Fruit fly (Drosophila melanogaster): Measurements from ENCODE around the gene tnc.
A peak's percentile ranks its signal among the peaks of the same experiment; 100 is the strongest.

Gene tnc

DNA sequence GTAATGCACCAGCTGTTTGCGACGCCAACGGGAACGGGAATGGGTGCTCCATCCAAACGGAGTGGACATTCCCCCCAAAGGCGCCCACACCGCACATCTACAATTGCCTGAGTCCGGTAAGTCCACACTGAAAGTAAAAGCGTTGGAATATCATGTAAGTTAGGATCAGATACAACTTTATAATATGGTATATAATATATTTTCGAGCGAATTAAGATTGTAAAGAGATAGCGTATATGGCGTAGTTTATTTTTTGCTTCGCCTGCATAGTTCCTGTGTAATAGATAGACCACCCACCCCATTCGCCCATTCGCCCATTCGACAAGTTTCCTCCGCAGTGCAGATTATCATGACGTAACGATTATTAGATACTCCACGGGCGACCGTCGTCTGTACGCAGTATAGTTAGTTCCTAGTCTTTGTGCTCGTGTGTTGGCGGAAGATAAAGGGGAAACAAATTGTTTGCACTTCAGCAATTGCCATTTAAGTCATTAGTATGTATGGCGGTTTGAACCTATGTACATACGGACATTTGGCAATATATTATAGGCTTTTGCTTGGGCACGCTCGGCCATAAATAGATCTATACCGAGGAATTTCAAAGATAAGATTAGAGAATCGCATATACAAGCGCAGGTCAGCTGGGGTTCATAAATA lies 67.4 kb downstream of the tnc start:
- TF ChIP-seq Dif (GFP tag; optimal IDR thresholded peaks at IDR 0.05; ENCODE audit: partially characterized antibody) (no peak), sage (GFP tag; optimal IDR thresholded peaks at IDR 0.05) (no peak), h (GFP tag; optimal IDR thresholded peaks at IDR 0.05) (peak; percentile 24), dl (GFP tag; optimal IDR thresholded peaks at IDR 0.05; ENCODE audit: insufficient read depth in 1 of 2, partially characterized antibody in 2 of 2) (no peak), fru (GFP tag; optimal IDR thresholded peaks at IDR 0.05) (no peak), sv (GFP tag; optimal IDR thresholded peaks at IDR 0.05) (no peak)

DNA sequence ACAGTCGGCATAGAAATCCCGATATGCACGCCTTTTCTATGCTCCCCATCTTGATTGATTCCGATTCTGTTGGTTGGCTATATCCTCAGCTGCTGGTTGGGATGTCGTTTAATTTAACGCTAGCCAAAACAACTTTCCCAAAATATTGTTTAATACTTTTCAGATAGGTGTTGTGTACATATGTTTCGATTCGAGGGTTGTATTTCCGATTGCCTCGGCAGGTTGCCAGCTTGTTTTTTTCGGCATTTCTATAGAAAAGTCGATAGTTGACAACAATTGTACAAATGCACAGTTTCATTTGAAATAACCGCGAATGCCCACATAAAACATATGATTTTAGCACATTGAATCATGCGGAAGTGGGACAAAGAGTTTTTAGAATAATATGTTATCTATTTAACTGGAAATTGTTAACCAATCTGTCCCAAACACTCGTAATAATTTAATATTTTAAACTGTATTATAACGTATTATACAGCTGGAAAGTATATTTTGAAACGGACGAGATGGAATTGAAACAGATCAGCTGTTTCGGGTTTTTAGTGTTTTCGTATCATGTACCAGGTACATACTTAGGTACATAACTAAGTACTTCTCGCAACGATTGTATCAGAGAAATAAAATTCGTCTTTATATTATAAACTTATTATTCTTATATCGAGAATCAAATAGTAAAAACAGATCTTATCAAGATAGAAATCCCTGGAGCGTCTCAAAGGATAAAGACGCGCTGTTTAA lies 70.4 kb downstream of the tnc start, which contains the start of gene CG31109:
CG31109 (minus strand) TSS at position 203 of the 738 bp plus-strand sequence.
- TF ChIP-seq dsf (GFP tag; optimal IDR thresholded peaks at IDR 0.05; ENCODE audit: borderline replicate concordance), result no peak
- peak; percentile 18 for TF ChIP-seq h (GFP tag; optimal IDR thresholded peaks at IDR 0.05)
- no peak for TF ChIP-seq sv (GFP tag; optimal IDR thresholded peaks at IDR 0.05)
- TF ChIP-seq Hr83 (GFP tag; optimal IDR thresholded peaks at IDR 0.05; ENCODE audit: poor library complexity, severe bottlenecking), result peak; percentile 41
- peak; percentile 4 for TF ChIP-seq tai (GFP tag; optimal IDR thresholded peaks at IDR 0.05)
- peak; percentile 32 for TF ChIP-seq CG9705 (GFP tag; optimal IDR thresholded peaks at IDR 0.05)
- no peak for TF ChIP-seq pan (optimal IDR thresholded peaks at IDR 0.05)
- TF ChIP-seq CrebA (GFP tag; optimal IDR thresholded peaks at IDR 0.05; ENCODE audit: borderline replicate concordance), result no peak
- TF ChIP-seq brk (GFP tag; optimal IDR thresholded peaks at IDR 0.05), result peak; percentile 27
- TF ChIP-seq Dfd (GFP tag; optimal IDR thresholded peaks at IDR 0.05), result no peak
- TF ChIP-seq Mio (GFP tag; optimal IDR thresholded peaks at IDR 0.05), result no peak
- no peak for TF ChIP-seq Vsx2 (GFP tag; optimal IDR thresholded peaks at IDR 0.05; ENCODE audit: partially characterized antibody)
- TF ChIP-seq HLH106 (tag; optimal IDR thresholded peaks at IDR 0.05), result peak; percentile 31
- no peak for TF ChIP-seq usp (GFP tag; optimal IDR thresholded peaks at IDR 0.05)
- no peak for TF ChIP-seq Sp1 (GFP tag; optimal IDR thresholded peaks at IDR 0.05)
- no peak for TF ChIP-seq dmrt93B (GFP tag; optimal IDR thresholded peaks at IDR 0.05)
- TF ChIP-seq foxo (GFP tag; optimal IDR thresholded peaks at IDR 0.05), result peak in 1 of 2 experiments; percentile 39
- peak; percentile 7 for TF ChIP-seq woc (GFP tag; optimal IDR thresholded peaks at IDR 0.05)
- no peak for TF ChIP-seq N (GFP tag; optimal IDR thresholded peaks at IDR 0.05)
- no peak for TF ChIP-seq GATAd (GFP tag; optimal IDR thresholded peaks at IDR 0.05)
- no peak for TF ChIP-seq lola (GFP tag; optimal IDR thresholded peaks at IDR 0.05)
- peak; percentile 46 for TF ChIP-seq Hnf4 (GFP tag; optimal IDR thresholded peaks at IDR 0.05)
- no peak for TF ChIP-seq fru (GFP tag; optimal IDR thresholded peaks at IDR 0.05)
- TF ChIP-seq rgr (GFP tag; optimal IDR thresholded peaks at IDR 0.05), result peak; percentile 55
- TF ChIP-seq sage (GFP tag; optimal IDR thresholded peaks at IDR 0.05), result no peak
- TF ChIP-seq Myc (optimal IDR thresholded peaks at IDR 0.05), result no peak
- no peak for TF ChIP-seq br (GFP tag; optimal IDR thresholded peaks at IDR 0.05)
- TF ChIP-seq jim (GFP tag; optimal IDR thresholded peaks at IDR 0.05), result no peak
- TF ChIP-seq CG32264 (GFP tag; optimal IDR thresholded peaks at IDR 0.05), result no peak
- no peak for TF ChIP-seq OdsH (GFP tag; optimal IDR thresholded peaks at IDR 0.05)
- TF ChIP-seq ey (GFP tag; optimal IDR thresholded peaks at IDR 0.05), result no peak
- no peak for TF ChIP-seq Jra (GFP tag; optimal IDR thresholded peaks at IDR 0.05)
- no peak for TF ChIP-seq Rel (GFP tag; optimal IDR thresholded peaks at IDR 0.05)
- peak; percentile 2 for TF ChIP-seq Rel (tag; optimal IDR thresholded peaks at IDR 0.05)

DNA sequence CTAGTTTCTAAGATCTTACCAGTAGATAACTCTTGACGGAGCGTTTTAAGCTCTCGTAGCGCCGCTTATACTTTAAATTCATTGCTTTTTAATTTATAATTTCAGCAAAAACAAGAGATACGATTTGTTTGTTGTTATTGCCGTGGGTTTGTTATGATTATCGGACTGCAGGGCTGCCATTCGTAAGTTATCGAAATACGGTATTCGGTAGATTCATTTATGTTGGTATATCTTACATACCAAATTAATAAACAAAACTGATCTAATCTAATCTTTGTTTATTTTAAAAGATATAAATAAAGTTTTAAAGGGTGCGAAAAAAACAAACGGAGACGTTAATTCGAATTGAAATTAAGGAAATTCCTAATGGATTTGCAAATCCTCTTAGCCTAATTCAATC lies 71.8 kb downstream of the tnc start, which contains the start of the genes CG31111 and stac:
CG31111 (minus strand) TSS at position 162 of the 400 bp plus-strand sequence.
stac (plus strand) TSS at position 271 of the 400 bp plus-strand sequence.
- TF ChIP-seq lola (GFP tag; optimal IDR thresholded peaks at IDR 0.05) (no peak), Rel (GFP tag; optimal IDR thresholded peaks at IDR 0.05) (no peak), Rel (tag; optimal IDR thresholded peaks at IDR 0.05) (peak; percentile 22), sage (GFP tag; optimal IDR thresholded peaks at IDR 0.05) (peak; percentile 52)
